Fruit fly (Drosophila melanogaster) whole organism, embryonic: ENCODE measurements around the gene CG15152.

ENCODE experiments used
- CG11093 ChIP-seq: fragments of 200-800 bp; sonication (Bioruptor generic); IDR thresholded peaks from 3 replicates; pipeline ENCODE4 v1.3.6; 2022; ENCODE audit warnings: missing biosample characterization, missing genetic modification characterization
- CG11695 ChIP-seq: fragments of 200-800 bp; sonication (Bioruptor generic); IDR thresholded peaks from 3 replicates; pipeline ENCODE4 v1.3.6; 2022; ENCODE audit warnings: missing biosample characterization, missing genetic modification characterization
- CG13287 ChIP-seq: fragments of 200-800 bp; sonication (Bioruptor generic); IDR thresholded peaks from 2 replicates; pipeline ENCODE4 v1.3.6; 2022; ENCODE audit warnings: missing biosample characterization, missing genetic modification characterization; ENCODE audit not compliant: partially characterized antibody
- CG15601 ChIP-seq: fragments of 200-800 bp; sonication (Bioruptor generic); optimal IDR thresholded peaks from 3 replicates; lab custom pipeline; 2019; ENCODE audit warnings: missing biosample characterization, mild to moderate bottlenecking, missing genetic modification characterization, moderate library complexity
- CG17912 ChIP-seq: fragments of 200-800 bp; sonication (Bioruptor generic); optimal IDR thresholded peaks from 2 replicates; lab custom pipeline; 2018; ENCODE audit warnings: missing biosample characterization, mild to moderate bottlenecking, missing genetic modification characterization
- CG2116 ChIP-seq: fragments of 200-800 bp; sonication (Bioruptor generic); optimal IDR thresholded peaks from 3 replicates; lab custom pipeline; 2018; ENCODE audit warnings: missing biosample characterization, mild to moderate bottlenecking, missing genetic modification characterization
- CG2120 ChIP-seq: fragments of 200-800 bp; sonication (Bioruptor generic); optimal IDR thresholded peaks from 3 replicates; lab custom pipeline; 2016; ENCODE audit warnings: missing biosample characterization, missing genetic modification characterization
- CG2712 ChIP-seq: fragments of 200-800 bp; optimal IDR thresholded peaks from 3 replicates; lab custom pipeline; 2019; ENCODE audit warnings: missing biosample characterization, mild to moderate bottlenecking, missing genetic modification characterization, moderate library complexity
- CG34376 ChIP-seq: fragments of 200-800 bp; sonication (Bioruptor generic); optimal IDR thresholded peaks from 2 replicates; lab custom pipeline; 2018; ENCODE audit warnings: missing biosample characterization, mild to moderate bottlenecking, missing genetic modification characterization
- CG4404 ChIP-seq: fragments of 200-800 bp; sonication (Bioruptor generic); IDR thresholded peaks from 2 replicates; pipeline ENCODE4 v1.3.6; 2022; ENCODE audit warnings: missing biosample characterization, missing genetic modification characterization
- CG4424 ChIP-seq: fragments of 200-800 bp; sonication (Bioruptor generic); optimal IDR thresholded peaks from 3 replicates; lab custom pipeline; 2016; ENCODE audit warnings: missing biosample characterization, missing genetic modification characterization
- CG4707 ChIP-seq: fragments of 200-800 bp; sonication (Bioruptor generic); optimal IDR thresholded peaks from 2 replicates; lab custom pipeline; 2018; ENCODE audit warnings: missing biosample characterization, mild to moderate bottlenecking, missing genetic modification characterization, moderate library complexity
- CG4730 ChIP-seq: fragments of 200-800 bp; sonication (Bioruptor generic); IDR thresholded peaks from 2 replicates; pipeline ENCODE4 v1.3.6; 2022; ENCODE audit warnings: missing biosample characterization, missing genetic modification characterization
- CG6854 ChIP-seq: fragments of 200-800 bp; sonication (Bioruptor generic); optimal IDR thresholded peaks from 3 replicates; lab custom pipeline; 2017; ENCODE audit warnings: missing biosample characterization, mild to moderate bottlenecking, missing genetic modification characterization
- CG9932 ChIP-seq: fragments of 200-800 bp; sonication (Bioruptor generic); IDR thresholded peaks from 2 replicates; pipeline ENCODE4 v1.3.6; 2022; ENCODE audit warnings: missing biosample characterization, missing genetic modification characterization
- CTCF ChIP-seq: fragments of 200-800 bp; sonication (Bioruptor generic); optimal IDR thresholded peaks from 2 replicates; lab custom pipeline; 2017; ENCODE audit warnings: missing biosample characterization, mild to moderate bottlenecking, missing genetic modification characterization, moderate library complexity
- Dbx ChIP-seq: fragments of 200-800 bp; sonication (Bioruptor generic); IDR thresholded peaks from 3 replicates; pipeline ENCODE4 v1.3.6; 2022; ENCODE audit warnings: missing biosample characterization, missing genetic modification characterization
- Dip3 ChIP-seq: fragments of 200-800 bp; sonication (Bioruptor generic); optimal IDR thresholded peaks from 3 replicates; lab custom pipeline; 2016; ENCODE audit warnings: missing biosample characterization, missing genetic modification characterization
- Dp ChIP-seq: fragments of 200-800 bp; sonication (Bioruptor generic); optimal IDR thresholded peaks from 2 replicates; lab custom pipeline; 2018; ENCODE audit warnings: missing biosample characterization, mild to moderate bottlenecking, missing genetic modification characterization, moderate library complexity
- Drgx ChIP-seq: fragments of 200-800 bp; sonication (Bioruptor generic); IDR thresholded peaks from 2 replicates; pipeline ENCODE4 v1.3.6; 2022; ENCODE audit warnings: missing biosample characterization, missing genetic modification characterization
- Eip74EF ChIP-seq, 2 experiments: fragments of 200-800 bp in 1 of 2; fragments of >200 bp in 1 of 2; sonication (Bioruptor generic) in 1 of 2; optimal IDR thresholded peaks; 2 replicates each; lab custom pipeline; 2017 to 2019; ENCODE audit warnings: missing biosample characterization in 2 of 2, missing genetic modification characterization in 2 of 2, mild to moderate bottlenecking in 1 of 2, moderate library complexity in 1 of 2
- Jarid2 ChIP-seq: fragments of 200-800 bp; sonication (Bioruptor generic); optimal IDR thresholded peaks from 3 replicates; lab custom pipeline; 2017; ENCODE audit warnings: mild to moderate bottlenecking, missing biosample characterization, missing genetic modification reagents, missing genetic modification characterization
- Rfx ChIP-seq: fragments of 200-800 bp; sonication (Bioruptor generic); IDR thresholded peaks from 2 replicates; pipeline ENCODE4 v1.3.6; 2022; ENCODE audit warnings: missing biosample characterization, missing genetic modification characterization
- Xbp1 ChIP-seq: fragments of 200-800 bp; sonication (Bioruptor generic); optimal IDR thresholded peaks from 3 replicates; lab custom pipeline; 2016; ENCODE audit warnings: missing biosample characterization, mild to moderate bottlenecking, missing genetic modification characterization
- chm ChIP-seq: fragments of 200-800 bp; sonication (Bioruptor generic); IDR thresholded peaks from 2 replicates; pipeline ENCODE4 v1.3.6; 2022; ENCODE audit warnings: missing biosample characterization, missing genetic modification characterization
- ewg ChIP-seq: fragments of 200-800 bp; sonication (Bioruptor generic); optimal IDR thresholded peaks from 3 replicates; lab custom pipeline; 2017; ENCODE audit warnings: mild to moderate bottlenecking, missing biosample characterization, missing genetic modification reagents, missing genetic modification characterization
- hth ChIP-seq: fragments of >200 bp; optimal IDR thresholded peaks from 2 replicates; lab custom pipeline; 2017; ENCODE audit warnings: inconsistent platforms
- inv ChIP-seq: fragments of 200-800 bp; sonication (Bioruptor generic); IDR thresholded peaks from 2 replicates; pipeline ENCODE4 v1.3.6; 2022; ENCODE audit warnings: missing biosample characterization, missing genetic modification characterization; ENCODE audit not compliant: partially characterized antibody
- jing ChIP-seq: fragments of 200-800 bp; sonication (Bioruptor generic); optimal IDR thresholded peaks from 2 replicates; lab custom pipeline; 2018; ENCODE audit warnings: missing biosample characterization, mild to moderate bottlenecking, missing genetic modification characterization
- kni ChIP-seq: fragments of 200-800 bp; sonication (Bioruptor generic); optimal IDR thresholded peaks from 3 replicates; lab custom pipeline; 2017; ENCODE audit warnings: mild to moderate bottlenecking, missing biosample characterization, missing genetic modification reagents, missing genetic modification characterization
- luna ChIP-seq: fragments of 200-800 bp; sonication (Bioruptor generic); optimal IDR thresholded peaks from 2 replicates; lab custom pipeline; 2016; ENCODE audit warnings: missing biosample characterization, missing genetic modification characterization
- odd ChIP-seq: fragments of 200-800 bp; sonication (Bioruptor generic); optimal IDR thresholded peaks from 2 replicates; lab custom pipeline; 2017; ENCODE audit warnings: missing biosample characterization, mild to moderate bottlenecking, missing genetic modification characterization
- ranshi ChIP-seq: fragments of 200-800 bp; sonication (Bioruptor generic); IDR thresholded peaks from 2 replicates; pipeline ENCODE4 v1.3.6; 2022; ENCODE audit warnings: missing biosample characterization, missing genetic modification characterization
- schlank ChIP-seq: fragments of 200-800 bp; sonication (Bioruptor generic); optimal IDR thresholded peaks from 2 replicates; lab custom pipeline; 2018; ENCODE audit warnings: missing biosample characterization, mild to moderate bottlenecking, missing genetic modification characterization
- shn ChIP-seq: fragments of 200-800 bp; sonication (Bioruptor generic); optimal IDR thresholded peaks from 3 replicates; lab custom pipeline; 2016; ENCODE audit warnings: missing biosample characterization, missing genetic modification characterization
- sim ChIP-seq: fragments of 200-800 bp; sonication (Bioruptor generic); IDR thresholded peaks from 2 replicates; pipeline ENCODE4 v1.3.6; 2022; ENCODE audit warnings: missing biosample characterization, missing genetic modification characterization
- slbo ChIP-seq: fragments of 200-800 bp; sonication (Bioruptor generic); IDR thresholded peaks from 2 replicates; pipeline ENCODE4 v1.3.6; 2022; ENCODE audit warnings: missing biosample characterization, missing genetic modification characterization
- stwl ChIP-seq: fragments of 200-800 bp; sonication (Bioruptor generic); optimal IDR thresholded peaks from 3 replicates; lab custom pipeline; 2018; ENCODE audit warnings: missing biosample characterization, mild to moderate bottlenecking, missing genetic modification characterization, moderate library complexity
- tin ChIP-seq: fragments of 200-800 bp; sonication (Bioruptor generic); optimal IDR thresholded peaks from 3 replicates; lab custom pipeline; 2016; ENCODE audit warnings: missing biosample characterization, missing genetic modification characterization
- unc-4 ChIP-seq: fragments of 200-800 bp; sonication (Bioruptor generic); IDR thresholded peaks from 2 replicates; pipeline ENCODE4 v1.3.6; 2022; ENCODE audit warnings: missing biosample characterization, missing genetic modification characterization; ENCODE audit not compliant: partially characterized antibody
- z ChIP-seq: fragments of 200-800 bp; sonication (Bioruptor generic); IDR thresholded peaks from 3 replicates; pipeline ENCODE4 v1.3.6; 2022; ENCODE audit warnings: missing biosample characterization, missing genetic modification characterization

CG15152 gene

dm6 chr2L:18150393-18151133 is 36.2 kb downstream of the CG15152 start (continued):
- no peak for TF ChIP-seq Eip74EF (GFP tag; optimal IDR thresholded peaks at IDR 0.05; lab: Kevin White, UChicago)
- TF ChIP-seq sim (GFP tag; lab: Robert Waterston, UW) = no peak
- no peak for TF ChIP-seq shn
- TF ChIP-seq CG15601 (tag; lab: Kevin White, UChicago) = no peak
- TF ChIP-seq CG17912 = no peak
- no peak for TF ChIP-seq CTCF (GFP tag; lab: Kevin White, UChicago)
- TF ChIP-seq jing (GFP tag; lab: Kevin White, UChicago) = no peak
- TF ChIP-seq tin = no peak
- peak; percentile 50; the same call in 1 of the 3 replicates for TF ChIP-seq z (GFP tag; lab: Robert Waterston, UW)
- no peak for TF ChIP-seq Dip3
- TF ChIP-seq CG11695 (GFP tag; lab: Robert Waterston, UW) = 0 out of 3 replicates have a peak, but pooled peaks have one; percentile 20
- TF ChIP-seq unc-4 (GFP tag; lab: Robert Waterston, UW) = no peak
- TF ChIP-seq Jarid2 (GFP tag; lab: Kevin White, UChicago) = no peak
- TF ChIP-seq CG2116 (GFP tag; lab: Kevin White, UChicago) = no peak
- no peak for TF ChIP-seq CG2120
- peak; percentile 82; the same call in 1 of the 2 replicates for TF ChIP-seq Rfx (GFP tag; lab: Robert Waterston, UW)
- TF ChIP-seq kni (GFP tag; lab: Kevin White, UChicago) = peak; percentile 60
- peak; percentile 51; the same call in 1 of the 2 replicates for TF ChIP-seq ranshi (GFP tag; lab: Robert Waterston, UW)
- no peak for TF ChIP-seq CG34376 (GFP tag; lab: Kevin White, UChicago)
- peak; percentile 37; the same call in 1 of the 2 replicates for TF ChIP-seq CG4730 (GFP tag; lab: Robert Waterston, UW)
- TF ChIP-seq slbo (GFP tag; lab: Robert Waterston, UW) = peak; percentile 78
- TF ChIP-seq Dp (GFP tag; lab: Kevin White, UChicago) = no peak
- TF ChIP-seq CG13287 (GFP tag; lab: Robert Waterston, UW) = no peak
- TF ChIP-seq CG4424 (GFP tag; lab: Kevin White, UChicago) = peak; percentile 12
- TF ChIP-seq ewg (GFP tag; lab: Kevin White, UChicago) = no peak
- 0 out of 2 replicates have a peak, but pooled peaks have one; percentile 8 for TF ChIP-seq CG4404
- TF ChIP-seq CG9932 = peak; percentile 79
- no peak for TF ChIP-seq stwl (tag; lab: Kevin White, UChicago)
- peak; percentile 39 for TF ChIP-seq CG2712 (tag; lab: Kevin White, UChicago)
- TF ChIP-seq schlank = no peak
- TF ChIP-seq inv (GFP tag; lab: Robert Waterston, UW) = no peak
- TF ChIP-seq odd = no peak
- peak; percentile 27; the same call in 1 of the 3 replicates for TF ChIP-seq CG11093
- TF ChIP-seq CG4707 (GFP tag; lab: Kevin White, UChicago) = no peak
- TF ChIP-seq chm (GFP tag; lab: Robert Waterston, UW) = peak; percentile 57; the same call in 1 of the 2 replicates
- TF ChIP-seq luna (GFP tag; lab: Kevin White, UChicago) = no peak
- no peak for TF ChIP-seq hth (lab: Kevin White, UChicago)
- TF ChIP-seq Xbp1 (GFP tag; lab: Kevin White, UChicago) = peak; percentile 16
- peak; percentile 60; the same call in 1 of the 2 replicates for TF ChIP-seq Drgx (GFP tag; lab: Robert Waterston, UW)
- TF ChIP-seq CG6854 (GFP tag; lab: Kevin White, UChicago) = no peak
- peak; percentile 59; the same call in 2 of the 3 replicates for TF ChIP-seq Dbx
